Fruit fly (Drosophila melanogaster) S2 (cell line): ENCODE results near the gene Vha100-4.

ENCODE experiments used
- CG8478 ChIP-seq: fragments of >200 bp; optimal IDR thresholded peaks from 2 replicates; lab custom pipeline; 2018
- CTCF ChIP-seq, 2 experiments: fragments of >200 bp; optimal IDR thresholded peaks; 2 replicates each; lab custom pipeline; 2018

DNA sequence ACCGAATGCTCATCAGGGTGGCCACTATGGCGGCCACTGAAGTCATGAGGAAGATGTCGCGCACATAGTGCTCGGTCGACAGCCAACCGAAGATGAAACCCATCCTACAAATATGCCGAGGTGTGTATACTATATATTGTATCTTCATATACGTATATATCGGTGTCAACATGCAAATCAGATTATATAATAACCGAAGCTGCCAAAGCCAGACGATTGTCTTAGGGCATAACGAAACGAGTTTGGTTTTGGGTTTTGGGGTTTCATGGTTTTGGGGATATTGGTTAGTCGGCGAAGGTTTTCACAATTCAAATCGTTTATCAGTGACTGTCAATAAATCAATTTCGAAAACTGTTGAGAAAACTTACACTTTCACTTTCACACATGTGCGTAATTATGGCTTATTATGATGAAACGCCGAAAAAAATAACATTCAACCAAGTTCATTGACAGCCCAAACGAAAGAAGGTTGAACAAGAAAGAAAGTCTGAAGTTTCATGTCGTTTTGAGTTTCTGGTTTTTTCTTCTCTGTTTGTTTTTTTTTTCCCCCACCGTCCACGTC is 9.3 kb downstream of the Vha100-4 start:
- TF ChIP-seq CG8478 (lab: Kevin White, UChicago) (no peak), CTCF (optimal IDR thresholded peaks at IDR 0.05; lab: Kevin White, UChicago) (no peak)
